Worm (Caenorhabditis elegans): ENCODE results near the gene B0034.4.

DNA sequence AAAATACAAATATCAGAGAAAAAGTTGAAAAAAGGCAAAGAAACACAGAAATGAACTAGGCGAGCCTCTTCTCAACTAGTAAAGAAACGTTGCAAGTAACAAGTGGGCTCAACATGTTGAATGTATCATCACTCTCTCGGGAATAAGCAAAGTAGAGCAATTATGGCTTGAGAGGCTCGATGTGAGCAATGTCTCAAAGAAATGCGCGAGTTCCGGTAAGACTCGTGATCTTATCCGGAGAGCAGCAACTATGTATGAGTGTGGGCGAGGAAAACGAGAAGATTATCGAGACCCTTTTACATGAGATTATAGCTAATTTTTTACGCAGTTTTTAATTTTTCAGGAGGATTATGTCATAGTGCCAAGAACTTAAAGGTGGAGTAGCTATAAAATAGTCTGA, 17.1 kb downstream of the B0034.4 start:
- TF ChIP-seq blmp-1 (tag; optimal IDR thresholded peaks at IDR 0.05; ENCODE audit: insufficient read depth) (no peak), ceh-16 (tag; optimal IDR thresholded peaks at IDR 0.05) (no peak), ZK546.5 (tag; optimal IDR thresholded peaks at IDR 0.05) (no peak), nhr-12 (tag; optimal IDR thresholded peaks at IDR 0.05) (no peak), unc-39 (tag; optimal IDR thresholded peaks at IDR 0.05) (no peak), ama-1 (optimal IDR thresholded peaks at IDR 0.05) (no peak), nhr-21 (tag; optimal IDR thresholded peaks at IDR 0.05) (no peak), nhr-237 (tag; optimal IDR thresholded peaks at IDR 0.05) (no peak)

Data from whole organism, L2 larva.